Fruit fly (Drosophila melanogaster) whole organism, adult: ENCODE measurements around the gene CG17169.

Experiments
- CG14711 ChIP-seq: fragments of 200-800 bp; sonication (Bioruptor generic); optimal IDR thresholded peaks from 2 replicates; lab custom pipeline; 2018; ENCODE audit warnings: missing biosample characterization, mild to moderate bottlenecking, missing genetic modification characterization, moderate library complexity
- CG33017 ChIP-seq: fragments of 200-800 bp; sonication (Bioruptor generic); optimal IDR thresholded peaks from 2 replicates; lab custom pipeline; 2018; ENCODE audit warnings: missing biosample characterization, mild to moderate bottlenecking, missing genetic modification characterization, moderate library complexity
- CG7101 ChIP-seq: fragments of 200-800 bp; sonication (Bioruptor generic); optimal IDR thresholded peaks from 2 replicates; lab custom pipeline; 2018; ENCODE audit warnings: missing biosample characterization, mild to moderate bottlenecking, missing genetic modification characterization, moderate library complexity
- Clk ChIP-seq: fragments of 200-800 bp; sonication (Bioruptor generic); optimal IDR thresholded peaks from 2 replicates; lab custom pipeline; 2017; ENCODE audit warnings: missing biosample characterization, missing genetic modification characterization
- Hr96 ChIP-seq: fragments of 200-800 bp; sonication (Bioruptor generic); optimal IDR thresholded peaks from 2 replicates; lab custom pipeline; 2016; ENCODE audit warnings: missing biosample characterization, missing genetic modification characterization
- Mnt ChIP-seq: fragments of 200-800 bp; sonication (Bioruptor generic); optimal IDR thresholded peaks from 2 replicates; lab custom pipeline; 2016; ENCODE audit warnings: missing biosample characterization, mild to moderate bottlenecking, missing genetic modification characterization
- bab1 ChIP-seq: fragments of 200-800 bp; sonication (Bioruptor generic); optimal IDR thresholded peaks from 3 replicates; lab custom pipeline; 2019; ENCODE audit warnings: missing biosample characterization, mild to moderate bottlenecking, missing genetic modification characterization, moderate library complexity
- ovo ChIP-seq: fragments of 200-800 bp; sonication (Bioruptor generic); optimal IDR thresholded peaks from 2 replicates; lab custom pipeline; 2016; ENCODE audit warnings: missing biosample characterization, missing genetic modification characterization
- tj ChIP-seq: fragments of 200-800 bp; sonication (Bioruptor generic); optimal IDR thresholded peaks from 3 replicates; lab custom pipeline; 2017; ENCODE audit warnings: missing biosample characterization, mild to moderate bottlenecking, missing genetic modification characterization, moderate library complexity

DNA sequence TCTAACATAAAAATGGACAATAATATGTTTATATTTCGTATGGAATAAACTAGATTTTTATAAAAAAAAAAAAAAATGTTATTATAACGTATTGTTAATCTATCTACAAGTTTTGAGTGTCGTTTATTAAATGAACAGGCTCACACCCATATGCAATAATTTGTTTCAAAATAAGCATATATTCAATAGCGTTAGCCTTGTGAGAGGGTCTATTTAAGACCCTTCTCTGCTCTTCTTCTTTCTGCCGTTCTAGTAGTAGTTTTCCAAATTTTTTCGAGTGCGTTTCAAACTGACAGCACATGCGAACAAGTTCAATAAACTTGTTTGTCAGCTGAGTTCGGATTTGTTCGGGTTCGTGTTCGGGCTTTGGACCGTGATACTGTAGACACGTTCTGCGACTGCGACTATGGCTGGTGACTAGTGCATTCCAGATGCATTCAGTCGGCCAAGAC, 13.2 kb upstream of the CG17169 start:
- TF ChIP-seq Hr96 (GFP tag; lab: Kevin White, UChicago) (no peak), tj (GFP tag; lab: Kevin White, UChicago) (no peak), CG7101 (tag; lab: Kevin White, UChicago) (no peak), CG14711 (tag; lab: Kevin White, UChicago) (no peak), Clk (GFP tag; lab: Kevin White, UChicago) (no peak), Mnt (GFP tag; lab: Kevin White, UChicago) (no peak), bab1 (no peak), ovo (no peak), CG33017 (tag; lab: Kevin White, UChicago) (no peak)
